Fruit fly (Drosophila melanogaster): ENCODE results near the gene Nup58.
A peak's percentile ranks its signal among the peaks of the same experiment; 100 is the strongest.

Nup58 gene

dm6 chr3R:19671223-19671991 lies 26.6 kb downstream of the Nup58 start, which contains the start of gene Naam (continued):
- TF ChIP-seq CG8388 (GFP tag; optimal IDR thresholded peaks at IDR 0.05) (peak; percentile 59), CG11560 (tag; IDR thresholded peaks at IDR 0.05) (no peak), hth (optimal IDR thresholded peaks at IDR 0.05) (no peak), vnd (GFP tag; IDR thresholded peaks at IDR 0.05; ENCODE audit: partially characterized antibody) (no peak), CG13424 (tag; optimal IDR thresholded peaks at IDR 0.05) (peak; percentile 70), Mrtf (GFP tag; IDR thresholded peaks at IDR 0.05) (peak; percentile 55; the same call in 2 of the 3 replicates), Stat92E (GFP tag; optimal IDR thresholded peaks at IDR 0.05) (no peak), CG11456 (GFP tag; IDR thresholded peaks at IDR 0.05) (peak; percentile 79), CG10147 (GFP tag; optimal IDR thresholded peaks at IDR 0.05) (peak; percentile 74), Nf-YB (GFP tag; optimal IDR thresholded peaks at IDR 0.05) (peak; percentile 51), nerfin-2 (GFP tag; IDR thresholded peaks at IDR 0.05; ENCODE audit: partially characterized antibody) (no peak), tap (tag; optimal IDR thresholded peaks at IDR 0.05) (peak; percentile 34), CG11504 (tag; optimal IDR thresholded peaks at IDR 0.05) (peak; percentile 76), CG9727 (GFP tag; optimal IDR thresholded peaks at IDR 0.05) (peak; percentile 44), tx (GFP tag; optimal IDR thresholded peaks at IDR 0.05) (peak; percentile 59), Side (GFP tag; optimal IDR thresholded peaks at IDR 0.05) (peak; percentile 76), schlank (tag; optimal IDR thresholded peaks at IDR 0.05) (peak; percentile 70), CG34422 (GFP tag; IDR thresholded peaks at IDR 0.05) (peak; percentile 69; the same call in 2 of the 3 replicates), slbo (GFP tag; IDR thresholded peaks at IDR 0.05) (peak; percentile 77), Opbp (GFP tag; IDR thresholded peaks at IDR 0.05; ENCODE audit: partially characterized antibody) (no peak), CG1647 (GFP tag; optimal IDR thresholded peaks at IDR 0.05) (no peak), CG9215 (GFP tag; IDR thresholded peaks at IDR 0.05) (peak; percentile 53), exex (tag; optimal IDR thresholded peaks at IDR 0.05) (peak; percentile 97), toy (GFP tag; IDR thresholded peaks at IDR 0.05) (no peak), Hey (tag; optimal IDR thresholded peaks at IDR 0.05) (no peak), disco-r (GFP tag; optimal IDR thresholded peaks at IDR 0.05) (peak; percentile 52), bab2 (GFP tag; optimal IDR thresholded peaks at IDR 0.05) (peak; percentile 64), CG17361 (GFP tag; IDR thresholded peaks at IDR 0.05) (peak; percentile 78), Ptx1 (GFP tag; IDR thresholded peaks at IDR 0.05) (peak; percentile 64), Taf1 (GFP tag; IDR thresholded peaks at IDR 0.05) (peak; percentile 56), Atf-2 (GFP tag; optimal IDR thresholded peaks at IDR 0.05) (peak; percentile 67), ERR (GFP tag; optimal IDR thresholded peaks at IDR 0.05) (peak; percentile 78), CG3407 (GFP tag; optimal IDR thresholded peaks at IDR 0.05) (peak; percentile 14), CG33213 (GFP tag; optimal IDR thresholded peaks at IDR 0.05) (peak; percentile 46), ranshi (GFP tag; IDR thresholded peaks at IDR 0.05) (peak; percentile 60; the same call in 1 of the 2 replicates), CG18599 (GFP tag; optimal IDR thresholded peaks at IDR 0.05) (peak; percentile 94), CG4730 (GFP tag; IDR thresholded peaks at IDR 0.05) (0 out of 2 replicates have a peak, but pooled peaks have one; percentile 33), lilli (GFP tag; optimal IDR thresholded peaks at IDR 0.05) (peak; percentile 92), Fer1 (GFP tag; optimal IDR thresholded peaks at IDR 0.05) (peak; percentile 86), Drgx (GFP tag; IDR thresholded peaks at IDR 0.05) (peak; percentile 85), gcm (GFP tag; optimal IDR thresholded peaks at IDR 0.05) (peak; percentile 73), bigmax (GFP tag; optimal IDR thresholded peaks at IDR 0.05) (no peak), Hmx (GFP tag; optimal IDR thresholded peaks at IDR 0.05) (peak; percentile 45), CG1603 (tag; optimal IDR thresholded peaks at IDR 0.05) (peak; percentile 74), CG12071 (GFP tag; optimal IDR thresholded peaks at IDR 0.05) (peak; percentile 77), CG3281 (GFP tag; optimal IDR thresholded peaks at IDR 0.05) (peak; percentile 83), Gsc (GFP tag; IDR thresholded peaks at IDR 0.05) (no peak), CG4282 (GFP tag; optimal IDR thresholded peaks at IDR 0.05) (peak; percentile 69), CG31388 (GFP tag; optimal IDR thresholded peaks at IDR 0.05) (no peak)
